Fruit fly (Drosophila melanogaster) whole organism, embryonic: ENCODE measurements around the gene Hr4.

Experiments used
- Aef1 ChIP-seq: fragments of 200-800 bp; sonication (Bioruptor generic); IDR thresholded peaks from 3 replicates; pipeline ENCODE4 v1.3.6; 2022; ENCODE audit warnings: missing biosample characterization, missing genetic modification characterization
- CG16779 ChIP-seq: fragments of 200-800 bp; sonication (Bioruptor generic); IDR thresholded peaks from 2 replicates; pipeline ENCODE4 v1.3.6; 2022; ENCODE audit warnings: missing biosample characterization, missing genetic modification characterization
- CG4328 ChIP-seq: fragments of 200-800 bp; sonication (Bioruptor generic); optimal IDR thresholded peaks from 3 replicates; lab custom pipeline; 2017; ENCODE audit warnings: missing biosample characterization, missing genetic modification reagents, missing genetic modification characterization
- CG6689 ChIP-seq: fragments of 200-800 bp; sonication (Bioruptor generic); IDR thresholded peaks from 2 replicates; pipeline ENCODE4 v1.3.6; 2022; ENCODE audit warnings: missing biosample characterization, missing genetic modification characterization
- CG9437 ChIP-seq: fragments of 200-800 bp; sonication (Bioruptor generic); optimal IDR thresholded peaks from 2 replicates; lab custom pipeline; 2018; ENCODE audit warnings: missing biosample characterization, mild to moderate bottlenecking, missing genetic modification characterization
- Dll ChIP-seq: fragments of 200-800 bp; sonication (Bioruptor generic); IDR thresholded peaks from 4 replicates; pipeline ENCODE4 v1.3.6; 2022; ENCODE audit warnings: missing biosample characterization, missing genetic modification characterization; ENCODE audit not compliant: partially characterized antibody
- Ets65A ChIP-seq: fragments of 200-800 bp; sonication (Bioruptor generic); peaks from one replicate; lab custom pipeline; 2016; ENCODE audit warnings: missing biosample characterization, missing genetic modification characterization
- Gug ChIP-seq: fragments of 200-800 bp; sonication (Bioruptor generic); IDR thresholded peaks from 4 replicates; pipeline ENCODE4 v1.3.6; 2022; ENCODE audit warnings: missing biosample characterization, missing genetic modification characterization
- Kr ChIP-seq: fragments of 200-800 bp; sonication (Bioruptor generic); optimal IDR thresholded peaks from 2 replicates; lab custom pipeline; 2017; ENCODE audit warnings: missing biosample characterization, mild to moderate bottlenecking, missing genetic modification characterization
- MESR4 ChIP-seq: fragments of 200-800 bp; sonication (Bioruptor generic); optimal IDR thresholded peaks from 2 replicates; lab custom pipeline; 2018; ENCODE audit warnings: missing biosample characterization, mild to moderate bottlenecking, missing genetic modification characterization, moderate library complexity
- caup ChIP-seq: fragments of 200-800 bp; sonication (Bioruptor generic); optimal IDR thresholded peaks from 3 replicates; lab custom pipeline; 2017; ENCODE audit warnings: missing biosample characterization, mild to moderate bottlenecking, missing genetic modification characterization, moderate library complexity; ENCODE audit not compliant: severe bottlenecking
- corto ChIP-seq: fragments of 200-800 bp; sonication (Bioruptor generic); optimal IDR thresholded peaks from 2 replicates; lab custom pipeline; 2016; ENCODE audit warnings: missing biosample characterization, mild to moderate bottlenecking, missing genetic modification characterization, moderate library complexity
- vvl ChIP-seq: fragments of 200-800 bp; sonication (Bioruptor generic); IDR thresholded peaks from 2 replicates; pipeline ENCODE4 v1.3.6; 2022; ENCODE audit warnings: missing biosample characterization, missing genetic modification characterization

- TF ChIP-seq Gug = no peak
- no peak for TF ChIP-seq CG6689 (GFP tag; lab: Robert Waterston, UW)
- TF ChIP-seq caup (GFP tag; lab: Kevin White, UChicago) = no peak
- TF ChIP-seq CG4328 (GFP tag; lab: Kevin White, UChicago) = no peak
- TF ChIP-seq Dll = no peak
- TF ChIP-seq corto (GFP tag; lab: Kevin White, UChicago) = no peak
- TF ChIP-seq Ets65A = no peak
- no peak for TF ChIP-seq vvl (GFP tag; lab: Robert Waterston, UW)
- no peak for TF ChIP-seq Aef1 (GFP tag; lab: Robert Waterston, UW)
- TF ChIP-seq CG16779 (GFP tag; lab: Robert Waterston, UW) = no peak
- TF ChIP-seq Kr (GFP tag; lab: Kevin White, UChicago) = no peak
- no peak for TF ChIP-seq MESR4 (GFP tag; lab: Kevin White, UChicago)
- no peak for TF ChIP-seq CG9437 (GFP tag; lab: Kevin White, UChicago)
Observed at dm6 chrX:1950311-1950710, 8.6 kb downstream of the Hr4 start.
